Worm (Caenorhabditis elegans) whole organism, late embryonic: ENCODE results near the gene ric-4.

Experiments
- C08G9.2 ChIP-seq: sonication (generic microtip); optimal IDR thresholded peaks from 2 replicates; lab custom pipeline; 2016; ENCODE audit warnings: mild to moderate bottlenecking, missing genetic modification characterization, moderate library complexity, missing compliant biosample characterization
- F13H6.1 ChIP-seq: sonication (generic microtip); optimal IDR thresholded peaks from 2 replicates; lab custom pipeline; 2016; ENCODE audit warnings: missing genetic modification characterization, missing compliant biosample characterization
- T23F11.4 ChIP-seq: fragments of 200-800 bp; sonication (Bioruptor generic); optimal IDR thresholded peaks from 2 replicates; lab custom pipeline; 2018; ENCODE audit warnings: mild to moderate bottlenecking, missing genetic modification characterization, missing compliant biosample characterization
- Y22D7AL.16 ChIP-seq: sonication (generic microtip); optimal IDR thresholded peaks from 2 replicates; lab custom pipeline; 2016; ENCODE audit warnings: missing genetic modification characterization, missing compliant biosample characterization
- ceh-14 ChIP-seq: sonication (generic microtip); optimal IDR thresholded peaks from 2 replicates; lab custom pipeline; 2016; ENCODE audit warnings: missing genotype, missing genetic modification characterization, missing compliant biosample characterization
- ceh-19 ChIP-seq: fragments of 200-800 bp; sonication (Bioruptor generic); optimal IDR thresholded peaks from 2 replicates; lab custom pipeline; 2018; ENCODE audit warnings: mild to moderate bottlenecking, missing genetic modification characterization, missing compliant biosample characterization
- ceh-30 ChIP-seq: fragments of 150-350 bp; optimal IDR thresholded peaks from 2 replicates; lab custom pipeline; 2014; ENCODE audit warnings: missing biosample characterization, missing genetic modification characterization
- ceh-34 ChIP-seq: sonication (generic microtip); optimal IDR thresholded peaks from 2 replicates; lab custom pipeline; 2016; ENCODE audit warnings: mild to moderate bottlenecking, missing genetic modification characterization, missing compliant biosample characterization
- ceh-45 ChIP-seq: fragments of 200-800 bp; sonication (Bioruptor generic); IDR thresholded peaks from 2 replicates; pipeline ENCODE4 v1.3.6; 2022; ENCODE audit warnings: missing genetic modification reagents, missing genetic modification characterization, missing compliant biosample characterization
- ceh-6 ChIP-seq: fragments of 200-800 bp; sonication (Bioruptor generic); optimal IDR thresholded peaks from 2 replicates; lab custom pipeline; 2018; ENCODE audit warnings: mild to moderate bottlenecking, missing genetic modification characterization, missing compliant biosample characterization
- ceh-9 ChIP-seq: sonication (generic microtip); optimal IDR thresholded peaks from 2 replicates; lab custom pipeline; 2016; ENCODE audit warnings: mild to moderate bottlenecking, missing genetic modification characterization, inconsistent platforms, missing compliant biosample characterization
- dve-1 ChIP-seq: sonication (generic microtip); optimal IDR thresholded peaks from 2 replicates; lab custom pipeline; 2017; ENCODE audit warnings: antibody characterized with exemption, mild to moderate bottlenecking, missing genetic modification characterization, missing compliant biosample characterization
- elt-2 ChIP-seq: sonication (generic microtip); optimal IDR thresholded peaks from 2 replicates; lab custom pipeline; 2016; ENCODE audit warnings: missing genetic modification reagents, missing genetic modification characterization, missing compliant biosample characterization
- elt-4 ChIP-seq: sonication (generic microtip); optimal IDR thresholded peaks from 2 replicates; lab custom pipeline; 2016; ENCODE audit warnings: missing genetic modification characterization, missing compliant biosample characterization
- fkh-10 ChIP-seq: fragments of 150-350 bp; optimal IDR thresholded peaks from 2 replicates; lab custom pipeline; 2014; ENCODE audit warnings: missing biosample characterization, missing genetic modification reagents, missing genetic modification characterization
- fkh-6 ChIP-seq: sonication (generic microtip); optimal IDR thresholded peaks from 2 replicates; lab custom pipeline; 2016; ENCODE audit warnings: missing genetic modification characterization, missing compliant biosample characterization
- gmeb-2 ChIP-seq: sonication (generic microtip); optimal IDR thresholded peaks from 2 replicates; lab custom pipeline; 2016; ENCODE audit warnings: missing genetic modification characterization, inconsistent platforms, missing compliant biosample characterization
- hlh-13 ChIP-seq: fragments of 200-800 bp; sonication (Bioruptor generic); optimal IDR thresholded peaks from 2 replicates; lab custom pipeline; 2018; ENCODE audit warnings: mild to moderate bottlenecking, missing genetic modification characterization, missing compliant biosample characterization
- hlh-15 ChIP-seq: sonication (generic microtip); optimal IDR thresholded peaks from 2 replicates; lab custom pipeline; 2016; ENCODE audit warnings: missing genetic modification characterization, missing compliant biosample characterization
- hlh-6 ChIP-seq: sonication (generic microtip); optimal IDR thresholded peaks from 2 replicates; lab custom pipeline; 2016; ENCODE audit warnings: missing genotype, missing genetic modification characterization, missing compliant biosample characterization
- hlh-8 ChIP-seq: sonication (generic microtip); optimal IDR thresholded peaks from 2 replicates; lab custom pipeline; 2016; ENCODE audit warnings: missing genotype, missing genetic modification characterization, missing compliant biosample characterization
- lim-6 ChIP-seq: sonication (generic microtip); optimal IDR thresholded peaks from 2 replicates; lab custom pipeline; 2016; ENCODE audit warnings: missing genetic modification characterization, missing compliant biosample characterization
- mec-3 ChIP-seq: sonication (generic microtip); optimal IDR thresholded peaks from 2 replicates; lab custom pipeline; 2016; ENCODE audit warnings: borderline replicate concordance, missing genetic modification characterization, missing compliant biosample characterization
- nhr-11 ChIP-seq: fragments of 150-350 bp; optimal IDR thresholded peaks from 2 replicates; lab custom pipeline; 2014; ENCODE audit warnings: missing biosample characterization, missing genetic modification characterization
- nhr-232 ChIP-seq: sonication (generic microtip); optimal IDR thresholded peaks from 2 replicates; lab custom pipeline; 2016; ENCODE audit warnings: missing genetic modification characterization, missing compliant biosample characterization
- pag-3 ChIP-seq: sonication (generic microtip); optimal IDR thresholded peaks from 2 replicates; lab custom pipeline; 2016; ENCODE audit warnings: missing compliant biosample characterization, missing genetic modification characterization, borderline replicate concordance
- pax-1 ChIP-seq: fragments of 150-350 bp; optimal IDR thresholded peaks from 2 replicates; lab custom pipeline; 2014; ENCODE audit warnings: missing biosample characterization, missing genetic modification characterization
- pqm-1 ChIP-seq: sonication (generic microtip); optimal IDR thresholded peaks from 2 replicates; lab custom pipeline; 2016; ENCODE audit warnings: missing genetic modification characterization, missing compliant biosample characterization
- pros-1 ChIP-seq: fragments of 150-350 bp; optimal IDR thresholded peaks from 2 replicates; lab custom pipeline; 2014; ENCODE audit warnings: missing biosample characterization, missing genetic modification reagents, missing genetic modification characterization
- ref-2 ChIP-seq: sonication (generic microtip); optimal IDR thresholded peaks from 2 replicates; lab custom pipeline; 2016; ENCODE audit warnings: missing genetic modification characterization, missing compliant biosample characterization
- tbx-7 ChIP-seq: sonication (generic microtip); optimal IDR thresholded peaks from 2 replicates; lab custom pipeline; 2016; ENCODE audit warnings: missing genotype, missing genetic modification characterization, missing compliant biosample characterization
- ttx-3 ChIP-seq: sonication (generic microtip); optimal IDR thresholded peaks from 2 replicates; lab custom pipeline; 2016; ENCODE audit warnings: missing genetic modification reagents, missing genetic modification characterization, missing compliant biosample characterization
- unc-42 ChIP-seq: sonication (generic microtip); optimal IDR thresholded peaks from 2 replicates; lab custom pipeline; 2016; ENCODE audit warnings: missing genotype, missing genetic modification characterization, missing compliant biosample characterization
- unc-55 ChIP-seq: sonication (generic microtip); optimal IDR thresholded peaks from 2 replicates; lab custom pipeline; 2017; ENCODE audit warnings: missing biosample characterization, missing genetic modification reagents, missing genetic modification characterization
- unc-86 ChIP-seq: sonication (generic microtip); optimal IDR thresholded peaks from 2 replicates; lab custom pipeline; 2016; ENCODE audit warnings: missing genetic modification characterization, missing compliant biosample characterization
- ztf-16 ChIP-seq: sonication (generic microtip); optimal IDR thresholded peaks from 2 replicates; lab custom pipeline; 2017; ENCODE audit warnings: missing genetic modification characterization, missing compliant biosample characterization

The ric-4 gene

DNA sequence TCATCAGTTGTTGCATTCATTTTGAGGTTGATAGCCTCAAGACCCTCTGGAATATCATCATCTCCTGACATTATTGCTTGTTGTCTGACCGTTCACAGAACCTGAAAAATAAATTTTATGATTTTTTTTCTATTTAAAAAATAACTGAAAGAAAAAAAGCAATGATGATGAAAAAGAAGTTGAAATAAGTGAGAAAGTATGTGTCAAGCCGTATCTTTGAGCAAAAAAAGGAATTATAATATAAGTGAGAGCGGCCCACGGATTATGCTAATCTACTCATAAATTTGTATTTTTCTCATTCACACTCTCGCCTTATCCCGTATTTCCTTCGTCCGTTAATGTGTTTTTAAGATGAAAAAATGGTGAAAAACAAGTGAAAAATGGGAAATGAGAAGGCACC lies at the start of gene ric-4:
Gene ric-4 (minus strand): TSS at position 101 of the 400 bp plus-strand sequence.
- TF ChIP-seq unc-86 (tag; lab: Kevin White, UChicago) (no peak), dve-1 (tag; lab: Kevin White, UChicago) (no peak), nhr-232 (tag; lab: Kevin White, UChicago) (no peak), pros-1 (tag; lab: Kevin White, UChicago) (no peak), ttx-3 (no peak), unc-55 (no peak), tbx-7 (tag; lab: Kevin White, UChicago) (no peak)

DNA sequence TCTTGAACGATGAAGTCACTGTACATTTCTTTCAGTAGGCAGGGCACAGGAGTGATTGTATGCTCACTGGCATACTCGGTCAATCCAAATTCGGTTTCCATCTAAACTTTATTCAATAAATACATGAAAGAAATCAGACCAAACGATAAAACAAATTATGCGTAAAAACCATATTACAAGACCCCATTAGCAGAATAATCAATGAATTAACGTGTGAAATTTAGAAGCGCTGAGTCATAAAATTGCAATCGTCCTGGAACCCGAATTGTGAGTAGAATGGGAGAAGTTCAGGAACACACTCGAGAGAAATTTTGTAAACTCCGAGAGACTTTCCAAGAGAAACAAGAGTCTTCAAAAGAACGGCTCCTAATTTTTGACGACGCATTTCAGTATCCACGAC lies 49.3 kb upstream of the ric-4 start, which contains the start of gene B0024.11:
Gene B0024.11 (minus strand): TSS at position 101 of the 400 bp plus-strand sequence.
- TF ChIP-seq ceh-19 (GFP tag; lab: Kevin White, UChicago) (no peak), gmeb-2 (no peak), unc-42 (no peak), pax-1 (no peak), ceh-34 (tag; lab: Kevin White, UChicago) (no peak), pros-1 (tag; lab: Kevin White, UChicago) (no peak), ceh-30 (no peak), pqm-1 (no peak), ztf-16 (no peak), lim-6 (no peak), elt-4 (tag; lab: Kevin White, UChicago) (no peak), mec-3 (no peak), dve-1 (tag; lab: Kevin White, UChicago) (no peak), ref-2 (tag; lab: Kevin White, UChicago) (no peak)
- TF ChIP-seq, all 69 proteins: peak for 0

DNA sequence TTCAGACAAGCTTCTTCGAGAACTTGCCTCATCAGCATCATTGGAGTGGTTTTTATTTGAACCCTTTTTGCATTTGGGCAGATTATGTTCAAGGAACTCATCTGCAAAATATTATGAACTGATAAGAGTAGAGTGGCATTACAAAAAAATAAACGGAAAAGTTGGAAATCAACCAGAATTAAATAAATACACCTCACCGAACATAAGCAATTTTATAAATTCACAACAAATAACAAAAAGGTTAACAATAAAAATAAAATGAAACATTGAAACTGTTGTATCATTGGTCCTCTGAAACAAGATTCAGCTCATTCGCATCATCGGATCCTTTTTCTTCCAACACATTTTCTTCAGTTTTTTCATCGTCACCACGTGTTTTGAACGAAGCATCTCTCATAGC lies 47.2 kb upstream of the ric-4 start, which contains the start of gene asps-1:
Gene asps-1 (minus strand): TSS at position 101 of the 400 bp plus-strand sequence.
- TF ChIP-seq unc-55 (no peak), nhr-232 (tag; lab: Kevin White, UChicago) (no peak), C08G9.2 (tag; lab: Kevin White, UChicago) (no peak), hlh-8 (no peak), mec-3 (no peak), pag-3 (tag; lab: Kevin White, UChicago) (no peak), ceh-6 (GFP tag; lab: Kevin White, UChicago) (no peak), elt-4 (tag; lab: Kevin White, UChicago) (no peak), gmeb-2 (no peak), hlh-6 (tag; lab: Kevin White, UChicago) (no peak), Y22D7AL.16 (tag; lab: Kevin White, UChicago) (no peak), hlh-13 (GFP tag; lab: Kevin White, UChicago) (no peak), ceh-45 (GFP tag; lab: Robert Waterston, UW) (no peak), hlh-15 (tag; lab: Kevin White, UChicago) (no peak), T23F11.4 (GFP tag; lab: Kevin White, UChicago) (no peak), fkh-6 (tag; lab: Kevin White, UChicago) (no peak), F13H6.1 (no peak), ceh-19 (GFP tag; lab: Kevin White, UChicago) (no peak), ceh-34 (tag; lab: Kevin White, UChicago) (no peak), nhr-11 (tag; lab: Kevin White, UChicago) (no peak)
- TF ChIP-seq, all 69 proteins: peak for 0

DNA sequence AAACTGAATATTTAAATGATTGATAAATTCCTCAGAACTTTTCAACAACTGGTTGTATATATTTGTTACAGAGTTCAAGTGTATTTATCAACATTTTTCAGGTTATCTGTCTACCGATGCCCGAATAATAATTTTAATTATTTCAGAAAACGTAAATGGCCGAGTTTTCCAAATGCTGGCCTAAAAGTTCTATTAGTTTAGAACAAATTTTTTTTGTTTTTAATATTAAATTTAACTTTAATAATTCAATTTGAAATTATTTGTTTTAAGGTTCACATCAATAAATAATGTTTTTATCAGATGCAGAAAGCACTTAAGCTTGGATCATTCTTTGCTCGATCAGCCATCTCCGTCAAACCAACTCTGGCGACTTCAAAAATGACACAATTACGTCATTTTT lies 44.3 kb upstream of the ric-4 start, which contains the start of gene trx-2:
Gene trx-2 (plus strand): TSS at position 301 of the 400 bp plus-strand sequence.
- TF ChIP-seq ceh-9 (tag; lab: Kevin White, UChicago): no peak
- no peak for TF ChIP-seq fkh-10 (GFP tag; lab: Kevin White, UChicago)
- TF ChIP-seq elt-2 (tag; lab: Kevin White, UChicago): no peak
- TF ChIP-seq unc-86 (tag; lab: Kevin White, UChicago): no peak
- TF ChIP-seq ceh-14 (tag; lab: Kevin White, UChicago): no peak
- no peak for TF ChIP-seq T23F11.4 (GFP tag; lab: Kevin White, UChicago)
- TF ChIP-seq, all 69 proteins: peak for 0
